Fruit fly (Drosophila melanogaster) whole organism, pupa: Measurements from ENCODE around the gene CDase.

Experiments
- CG10348 ChIP-seq: fragments of 200-800 bp; sonication (Bioruptor generic); IDR thresholded peaks from 2 replicates; pipeline ENCODE4 v1.3.6; 2022; ENCODE audit warnings: missing biosample characterization, missing genetic modification characterization
- CG12605 ChIP-seq: fragments of 200-800 bp; sonication (Bioruptor generic); IDR thresholded peaks from 2 replicates; pipeline ENCODE4 v1.3.6; 2022; ENCODE audit warnings: missing biosample characterization, missing genetic modification characterization
- CG13204 ChIP-seq: fragments of 200-800 bp; sonication (Bioruptor generic); optimal IDR thresholded peaks from 2 replicates; lab custom pipeline; 2018; ENCODE audit warnings: missing biosample characterization, mild to moderate bottlenecking, missing genetic modification characterization, moderate library complexity
- CG14655 ChIP-seq: fragments of 200-800 bp; sonication (Bioruptor generic); optimal IDR thresholded peaks from 3 replicates; lab custom pipeline; 2017; ENCODE audit warnings: mild to moderate bottlenecking, missing biosample characterization, missing genetic modification reagents, missing genetic modification characterization
- CG15710 ChIP-seq: fragments of 200-800 bp; sonication (Bioruptor generic); optimal IDR thresholded peaks from 2 replicates; lab custom pipeline; 2018; ENCODE audit warnings: missing biosample characterization, mild to moderate bottlenecking, missing genetic modification characterization, moderate library complexity
- CG17806 ChIP-seq: fragments of 200-800 bp; sonication (Bioruptor generic); optimal IDR thresholded peaks from 2 replicates; lab custom pipeline; 2018; ENCODE audit warnings: missing biosample characterization, mild to moderate bottlenecking, missing genetic modification characterization, moderate library complexity
- CG32121 ChIP-seq: fragments of 200-800 bp; sonication (Bioruptor generic); IDR thresholded peaks from 2 replicates; pipeline ENCODE4 v1.3.6; 2022; ENCODE audit warnings: missing biosample characterization, missing genetic modification characterization
- CG34367 ChIP-seq: fragments of 200-800 bp; sonication (Bioruptor generic); optimal IDR thresholded peaks from 2 replicates; lab custom pipeline; 2018; ENCODE audit warnings: missing biosample characterization, mild to moderate bottlenecking, missing genetic modification characterization
- CG4496 ChIP-seq: fragments of 200-800 bp; sonication (Bioruptor generic); IDR thresholded peaks from 3 replicates; pipeline ENCODE4 v1.3.6; 2022; ENCODE audit warnings: missing biosample characterization, missing genetic modification characterization
- CG8159 ChIP-seq: fragments of 200-800 bp; sonication (Bioruptor generic); optimal IDR thresholded peaks from 3 replicates; lab custom pipeline; 2018; ENCODE audit warnings: missing biosample characterization, mild to moderate bottlenecking, missing genetic modification characterization, moderate library complexity
- CG8301 ChIP-seq: fragments of 200-800 bp; sonication (Bioruptor generic); optimal IDR thresholded peaks from 2 replicates; lab custom pipeline; 2018; ENCODE audit warnings: missing biosample characterization, mild to moderate bottlenecking, missing genetic modification characterization
- CG9948 ChIP-seq: fragments of 200-800 bp; sonication (Bioruptor generic); optimal IDR thresholded peaks from 2 replicates; lab custom pipeline; 2018; ENCODE audit warnings: missing biosample characterization, mild to moderate bottlenecking, missing genetic modification characterization, moderate library complexity
- D1 ChIP-seq: fragments of 200-800 bp; sonication (Bioruptor generic); optimal IDR thresholded peaks from 2 replicates; lab custom pipeline; 2018; ENCODE audit warnings: missing biosample characterization, mild to moderate bottlenecking, missing genetic modification characterization, moderate library complexity
- EcR ChIP-seq: fragments of 200-800 bp; sonication (Bioruptor generic); optimal IDR thresholded peaks from 3 replicates; lab custom pipeline; 2019; ENCODE audit warnings: missing biosample characterization, missing genetic modification characterization, mild to moderate bottlenecking, moderate library complexity, missing genetic modification reagents
- Ets98B ChIP-seq: fragments of 200-800 bp; sonication (Bioruptor generic); IDR thresholded peaks from 2 replicates; pipeline ENCODE4 v1.3.6; 2022; ENCODE audit warnings: missing biosample characterization, missing genetic modification characterization
- Pif1A ChIP-seq: fragments of 200-800 bp; sonication (Bioruptor generic); optimal IDR thresholded peaks from 3 replicates; lab custom pipeline; 2016; ENCODE audit warnings: missing biosample characterization, missing genetic modification characterization
- Pif1B ChIP-seq: fragments of 200-800 bp; sonication (Bioruptor generic); optimal IDR thresholded peaks from 3 replicates; lab custom pipeline; 2016; ENCODE audit warnings: missing biosample characterization, missing genetic modification characterization
- Snoo ChIP-seq: fragments of 200-800 bp; sonication (Bioruptor generic); optimal IDR thresholded peaks from 3 replicates; lab custom pipeline; 2017; ENCODE audit warnings: missing biosample characterization, mild to moderate bottlenecking, missing genetic modification characterization, inconsistent platforms
- fd96Ca ChIP-seq: fragments of 200-800 bp; sonication (Bioruptor generic); IDR thresholded peaks from 3 replicates; pipeline ENCODE4 v1.3.6; 2022; ENCODE audit warnings: missing biosample characterization, missing genetic modification characterization
- gl ChIP-seq: fragments of 200-800 bp; sonication (Bioruptor generic); optimal IDR thresholded peaks from 2 replicates; lab custom pipeline; 2018; ENCODE audit warnings: missing biosample characterization, mild to moderate bottlenecking, missing genetic modification characterization
- rn ChIP-seq: fragments of 200-800 bp; sonication (Bioruptor generic); IDR thresholded peaks from 2 replicates; pipeline ENCODE4 v1.3.6; 2022; ENCODE audit warnings: missing biosample characterization, missing genetic modification characterization

Gene CDase

dm6 chr3R:30424993-30425392, 34.3 kb upstream of the CDase start, which contains the start of gene CG15536:
CG15536 (minus strand) TSS chr3R:30425162.
- TF ChIP-seq Pif1A: no peak
- no peak for TF ChIP-seq CG8159 (tag; lab: Kevin White, UChicago)
- no peak for TF ChIP-seq gl (tag; lab: Kevin White, UChicago)
- no peak for TF ChIP-seq Pif1B (GFP tag; lab: Kevin White, UChicago)
- TF ChIP-seq CG13204: no peak
- no peak for TF ChIP-seq Snoo (tag; lab: Kevin White, UChicago)
- TF ChIP-seq CG8301 (tag; lab: Kevin White, UChicago): no peak
- no peak for TF ChIP-seq CG12605
- TF ChIP-seq Ets98B (GFP tag; lab: Robert Waterston, UW): no peak
- TF ChIP-seq CG4496 (GFP tag; lab: Robert Waterston, UW): no peak
- no peak for TF ChIP-seq rn (GFP tag; lab: Robert Waterston, UW)
- TF ChIP-seq CG32121 (GFP tag; lab: Robert Waterston, UW): no peak
- no peak for TF ChIP-seq D1 (tag; lab: Kevin White, UChicago)
- no peak for TF ChIP-seq CG15710 (tag; lab: Kevin White, UChicago)
- no peak for TF ChIP-seq CG17806 (tag; lab: Kevin White, UChicago)
- TF ChIP-seq CG14655 (GFP tag; lab: Kevin White, UChicago): no peak
- no peak for TF ChIP-seq fd96Ca (GFP tag; lab: Robert Waterston, UW)

DNA sequence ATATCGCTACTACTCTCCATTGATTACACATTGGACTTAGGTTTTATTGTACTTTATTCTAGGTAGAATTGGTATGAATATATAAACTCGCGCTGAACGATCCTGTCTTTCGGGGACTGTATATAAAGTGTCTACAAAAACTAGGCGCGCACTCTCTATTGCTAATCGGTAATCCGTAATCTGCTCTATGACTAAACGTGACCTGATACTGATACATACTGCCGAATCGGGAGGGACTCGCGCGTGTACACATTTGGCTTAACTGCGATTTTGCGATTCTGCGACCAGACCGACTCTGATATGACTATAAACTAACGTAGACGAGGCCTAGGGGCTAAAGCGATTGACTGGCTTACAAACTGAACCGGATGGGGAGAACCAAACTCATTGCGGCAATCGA, 33.7 kb upstream of the CDase start:
- TF ChIP-seq CG32121 (GFP tag; lab: Robert Waterston, UW) (no peak), gl (tag; lab: Kevin White, UChicago) (no peak), Pif1B (GFP tag; lab: Kevin White, UChicago) (no peak), Ets98B (GFP tag; lab: Robert Waterston, UW) (no peak), CG34367 (tag; lab: Kevin White, UChicago) (no peak), fd96Ca (GFP tag; lab: Robert Waterston, UW) (no peak), EcR (no peak), D1 (tag; lab: Kevin White, UChicago) (no peak), rn (GFP tag; lab: Robert Waterston, UW) (no peak), CG8301 (tag; lab: Kevin White, UChicago) (no peak), CG15710 (tag; lab: Kevin White, UChicago) (no peak), CG9948 (tag; lab: Kevin White, UChicago) (no peak), Pif1A (no peak), Snoo (tag; lab: Kevin White, UChicago) (no peak), CG12605 (no peak), CG14655 (GFP tag; lab: Kevin White, UChicago) (no peak), CG13204 (no peak)
- TF ChIP-seq, all 21 proteins: peak for 0

dm6 chr3R:30426626-30427025, 32.7 kb upstream of the CDase start:
- TF ChIP-seq CG14655 (GFP tag; lab: Kevin White, UChicago) (no peak), CG8301 (tag; lab: Kevin White, UChicago) (no peak), CG8159 (tag; lab: Kevin White, UChicago) (no peak), CG4496 (GFP tag; lab: Robert Waterston, UW) (no peak), CG12605 (no peak), CG10348 (GFP tag; lab: Robert Waterston, UW) (no peak), CG34367 (tag; lab: Kevin White, UChicago) (no peak), CG32121 (GFP tag; lab: Robert Waterston, UW) (no peak), fd96Ca (GFP tag; lab: Robert Waterston, UW) (no peak), rn (GFP tag; lab: Robert Waterston, UW) (no peak)

DNA sequence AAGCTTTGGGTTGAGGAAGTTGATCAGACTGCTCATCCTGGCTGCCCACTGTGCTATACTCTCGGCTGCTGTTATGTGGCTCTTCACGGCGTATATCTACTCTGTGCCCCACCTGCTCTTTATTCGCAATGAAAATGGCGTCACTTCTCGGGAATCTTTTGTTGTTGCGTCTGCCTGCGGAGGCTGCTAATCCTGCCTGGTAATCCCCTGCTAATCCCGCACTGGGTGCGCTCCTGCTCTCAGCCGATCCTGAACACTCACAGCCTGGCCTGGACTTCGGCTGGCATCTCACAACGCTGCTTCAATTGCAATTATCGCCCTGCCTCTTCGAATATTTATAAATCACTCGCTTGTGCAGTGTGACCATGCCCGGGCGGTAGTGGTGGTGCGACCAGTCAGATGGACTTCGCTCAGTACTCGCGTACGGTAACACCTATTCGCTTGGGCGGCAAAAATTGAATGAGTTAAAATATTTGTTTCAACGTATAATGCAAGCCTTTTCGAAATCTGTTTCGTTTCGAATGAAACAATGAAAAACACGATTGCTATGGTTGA, 31.4 kb upstream of the CDase start, which contains the start of gene CG2218:
Gene CG2218 (minus strand): TSS at position 472 of the 555 bp plus-strand sequence.
- TF ChIP-seq EcR: no peak
- no peak for TF ChIP-seq CG8301 (tag; lab: Kevin White, UChicago)
- no peak for TF ChIP-seq CG15710 (tag; lab: Kevin White, UChicago)
- no peak for TF ChIP-seq Snoo (tag; lab: Kevin White, UChicago)
- peak; percentile 42 for TF ChIP-seq gl (tag; lab: Kevin White, UChicago)
- peak; percentile 64; the same call in 2 of the 3 replicates for TF ChIP-seq CG4496 (GFP tag; lab: Robert Waterston, UW)
- no peak for TF ChIP-seq Pif1A
- TF ChIP-seq D1 (tag; lab: Kevin White, UChicago): no peak

DNA sequence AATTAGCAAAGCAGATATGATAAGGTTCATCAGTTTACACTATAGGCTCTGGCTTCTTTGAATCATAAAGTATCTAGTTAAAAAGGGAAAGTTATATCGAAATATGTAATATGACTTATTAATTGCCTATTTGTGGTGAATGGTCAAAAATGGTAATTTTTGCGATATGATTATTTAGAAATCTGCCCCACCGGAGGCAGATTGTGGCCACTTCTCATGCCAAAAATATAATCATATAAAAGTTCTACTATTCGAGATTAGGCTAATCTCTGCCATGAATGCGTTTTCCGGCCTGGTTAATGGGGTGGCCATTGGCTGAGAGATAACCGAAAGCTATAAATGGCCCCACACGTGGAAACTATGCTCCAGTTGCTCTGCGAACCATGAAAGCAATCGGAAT, 30.9 kb upstream of the CDase start, which contains the start of gene CG15533:
Gene CG15533 (plus strand): TSS at position 362 of the 400 bp plus-strand sequence.
- TF ChIP-seq CG8301 (tag; lab: Kevin White, UChicago) (no peak), Pif1B (GFP tag; lab: Kevin White, UChicago) (no peak), fd96Ca (GFP tag; lab: Robert Waterston, UW) (no peak)

dm6 chr3R:30431258-30432114, 27.8 kb upstream of the CDase start, which contains the start of gene CG15534:
CG15534 (plus strand) TSS chr3R:30432064.
- no peak for TF ChIP-seq rn (GFP tag; lab: Robert Waterston, UW)
- TF ChIP-seq fd96Ca (GFP tag; lab: Robert Waterston, UW): no peak
- TF ChIP-seq Ets98B (GFP tag; lab: Robert Waterston, UW): no peak
- no peak for TF ChIP-seq CG9948 (tag; lab: Kevin White, UChicago)
- TF ChIP-seq CG17806 (tag; lab: Kevin White, UChicago): no peak
- TF ChIP-seq CG10348 (GFP tag; lab: Robert Waterston, UW): no peak
- no peak for TF ChIP-seq CG14655 (GFP tag; lab: Kevin White, UChicago)
- TF ChIP-seq CG13204: no peak
- no peak for TF ChIP-seq CG8301 (tag; lab: Kevin White, UChicago)
- no peak for TF ChIP-seq CG15710 (tag; lab: Kevin White, UChicago)
- TF ChIP-seq CG4496 (GFP tag; lab: Robert Waterston, UW): no peak
- TF ChIP-seq CG32121 (GFP tag; lab: Robert Waterston, UW): no peak
- no peak for TF ChIP-seq D1 (tag; lab: Kevin White, UChicago)
- no peak for TF ChIP-seq Pif1A
- no peak for TF ChIP-seq CG8159 (tag; lab: Kevin White, UChicago)
- no peak for TF ChIP-seq Pif1B (GFP tag; lab: Kevin White, UChicago)
- TF ChIP-seq CG12605: no peak
- no peak for TF ChIP-seq Snoo (tag; lab: Kevin White, UChicago)
- TF ChIP-seq gl (tag; lab: Kevin White, UChicago): no peak
- no peak for TF ChIP-seq EcR
- TF ChIP-seq, all 21 proteins: peak for 0
